Worm (Caenorhabditis elegans) whole organism, L1 larva: ENCODE results near the gene F53A9.9.
A peak's percentile ranks its signal among the peaks of the same experiment; 100 is the strongest.

Experiments used
- C04F5.9 ChIP-seq: sonication (generic microtip); optimal IDR thresholded peaks from 2 replicates; lab custom pipeline; 2016; ENCODE audit warnings: missing genetic modification characterization, missing compliant biosample characterization
- C16A3.4 ChIP-seq: fragments of 150-350 bp; optimal IDR thresholded peaks from 2 replicates; lab custom pipeline; 2014; ENCODE audit warnings: missing biosample characterization, missing genetic modification characterization
- C34B4.2 ChIP-seq: sonication (generic microtip); optimal IDR thresholded peaks from 2 replicates; lab custom pipeline; 2017; ENCODE audit warnings: mild to moderate bottlenecking, missing genetic modification characterization, missing compliant biosample characterization
- aha-1 ChIP-seq: fragments of 150-350 bp; optimal IDR thresholded peaks from 2 replicates; lab custom pipeline; 2014; ENCODE audit warnings: missing biosample characterization, missing genetic modification characterization
- ama-1 ChIP-seq: fragments of 150-350 bp; optimal IDR thresholded peaks from 2 replicates; lab custom pipeline; 2014
- blmp-1 ChIP-seq: fragments of 150-350 bp; optimal IDR thresholded peaks from 2 replicates; lab custom pipeline; 2014; ENCODE audit warnings: missing biosample characterization, missing genetic modification characterization
- ceh-63 ChIP-seq: fragments of 200-800 bp; sonication (Bioruptor generic); optimal IDR thresholded peaks from 2 replicates; lab custom pipeline; 2018; ENCODE audit warnings: mild to moderate bottlenecking, missing genetic modification characterization, missing compliant biosample characterization
- ceh-88 ChIP-seq: fragments of 200-800 bp; sonication (Bioruptor generic); IDR thresholded peaks from 2 replicates; pipeline ENCODE4 v1.3.6; 2022; ENCODE audit warnings: missing genetic modification characterization, missing compliant biosample characterization
- dpl-1 ChIP-seq, 3 experiments: fragments of 150-350 bp in 2 of 3; sonication (generic microtip) in 1 of 3; optimal IDR thresholded peaks; 2 replicates each; lab custom pipeline; 2014 to 2017; ENCODE audit warnings: missing biosample characterization in 3 of 3, missing genetic modification characterization in 3 of 3, missing genetic modification reagents in 3 of 3
- efl-1 ChIP-seq, 4 experiments: fragments of 150-350 bp; optimal IDR thresholded peaks in 3 of 4; peaks in 1 of 4; 1 replicate in 1 of 4; 2 replicates in 3 of 4; lab custom pipeline; 2014; ENCODE audit warnings: missing biosample characterization in 2 of 4, missing genetic modification characterization in 2 of 4, missing genetic modification reagents in 2 of 4
- efl-3 ChIP-seq: fragments of 200-800 bp; sonication (Bioruptor generic); optimal IDR thresholded peaks from 2 replicates; lab custom pipeline; 2018; ENCODE audit warnings: mild to moderate bottlenecking, missing genetic modification characterization, missing compliant biosample characterization
- egl-13 ChIP-seq: sonication (generic microtip); optimal IDR thresholded peaks from 2 replicates; lab custom pipeline; 2016; ENCODE audit warnings: missing genotype, missing genetic modification reagents, missing genetic modification characterization, missing compliant biosample characterization
- elt-3 ChIP-seq, 6 experiments: fragments of 150-350 bp in 1 of 6; sonication (generic microtip); optimal IDR thresholded peaks; 2 replicates each; lab custom pipeline; 2017 to 2018; ENCODE audit warnings: missing biosample characterization in 6 of 6, missing genetic modification characterization in 6 of 6, inconsistent platforms in 1 of 6
- fkh-10 ChIP-seq: sonication (generic microtip); optimal IDR thresholded peaks from 2 replicates; lab custom pipeline; 2017; ENCODE audit warnings: missing biosample characterization, missing genetic modification reagents, missing genetic modification characterization
- fkh-8 ChIP-seq: sonication (generic microtip); optimal IDR thresholded peaks from 2 replicates; lab custom pipeline; 2016; ENCODE audit warnings: mild to moderate bottlenecking, missing genetic modification characterization, missing compliant biosample characterization
- hpl-2 ChIP-seq: fragments of 150-350 bp; optimal IDR thresholded peaks from 2 replicates; lab custom pipeline; 2014; ENCODE audit warnings: missing biosample characterization, missing genetic modification reagents, missing genetic modification characterization
- lin-14 ChIP-seq: fragments of 200-800 bp; sonication (Bioruptor generic); optimal IDR thresholded peaks from 2 replicates; lab custom pipeline; 2018; ENCODE audit warnings: mild to moderate bottlenecking, missing genetic modification characterization, moderate library complexity, missing compliant biosample characterization
- lin-15B ChIP-seq: fragments of 150-350 bp; sonication (generic microtip); optimal IDR thresholded peaks from 3 replicates; lab custom pipeline; 2014; ENCODE audit warnings: missing biosample characterization, missing genetic modification characterization
- lin-35 ChIP-seq, 2 experiments: fragments of 150-350 bp; optimal IDR thresholded peaks; 2 replicates each; lab custom pipeline; 2014; ENCODE audit warnings: missing biosample characterization in 2 of 2, missing genetic modification characterization in 2 of 2, missing genetic modification reagents in 2 of 2
- lin-39 ChIP-seq: fragments of 150-350 bp; optimal IDR thresholded peaks from 2 replicates; lab custom pipeline; 2014; ENCODE audit warnings: missing biosample characterization, missing genetic modification reagents, missing genetic modification characterization
- lsy-2 ChIP-seq, 2 experiments: fragments of 150-350 bp; optimal IDR thresholded peaks; 2 replicates each; lab custom pipeline; 2014; ENCODE audit warnings: missing biosample characterization in 2 of 2, missing genetic modification characterization in 2 of 2
- mdl-1 ChIP-seq, 2 experiments: fragments of 150-350 bp; optimal IDR thresholded peaks; 2 replicates each; lab custom pipeline; 2014 to 2017; ENCODE audit warnings: missing biosample characterization in 2 of 2, missing genetic modification characterization in 2 of 2, inconsistent platforms in 1 of 2
- mep-1 ChIP-seq: fragments of 150-350 bp; optimal IDR thresholded peaks from 2 replicates; lab custom pipeline; 2014; ENCODE audit warnings: missing biosample characterization, missing genetic modification characterization
- nhr-12 ChIP-seq: sonication (generic microtip); optimal IDR thresholded peaks from 2 replicates; lab custom pipeline; 2017; ENCODE audit warnings: missing biosample characterization, missing genetic modification characterization
- nhr-19 ChIP-seq: fragments of 200-800 bp; sonication (Bioruptor generic); conservative IDR thresholded peaks from 2 replicates; pipeline ENCODE4 v1.3.6; 2022; ENCODE audit warnings: missing genetic modification characterization, missing compliant biosample characterization
- nhr-20 ChIP-seq: sonication (generic microtip); optimal IDR thresholded peaks from 2 replicates; lab custom pipeline; 2016; ENCODE audit warnings: mild to moderate bottlenecking, missing genetic modification characterization, missing compliant biosample characterization
- nhr-71 ChIP-seq: sonication (generic microtip); optimal IDR thresholded peaks from 2 replicates; lab custom pipeline; 2016; ENCODE audit warnings: mild to moderate bottlenecking, missing genetic modification characterization, moderate library complexity, missing compliant biosample characterization
- nhr-85 ChIP-seq: sonication (generic microtip); peaks from one replicate; lab custom pipeline; 2016; ENCODE audit warnings: missing genetic modification characterization, inconsistent platforms, missing compliant biosample characterization
- nhr-90 ChIP-seq: sonication (generic microtip); optimal IDR thresholded peaks from 2 replicates; lab custom pipeline; 2016; ENCODE audit warnings: mild to moderate bottlenecking, missing genetic modification characterization, missing compliant biosample characterization; ENCODE audit not compliant: poor library complexity
- rnt-1 ChIP-seq: sonication (generic microtip); optimal IDR thresholded peaks from 2 replicates; lab custom pipeline; 2016; ENCODE audit warnings: mild to moderate bottlenecking, missing genetic modification characterization, moderate library complexity, missing compliant biosample characterization
- snpc-4 ChIP-seq: fragments of 150-350 bp; optimal IDR thresholded peaks from 2 replicates; lab custom pipeline; 2014; ENCODE audit warnings: missing biosample characterization, missing genetic modification characterization
- snu-23 ChIP-seq: sonication (generic microtip); optimal IDR thresholded peaks from 2 replicates; lab custom pipeline; 2016; ENCODE audit warnings: missing genetic modification characterization, missing compliant biosample characterization
- sox-4 ChIP-seq: sonication (generic microtip); optimal IDR thresholded peaks from 2 replicates; lab custom pipeline; 2016; ENCODE audit warnings: missing genetic modification characterization, missing compliant biosample characterization
- swsn-7 ChIP-seq: sonication (generic microtip); optimal IDR thresholded peaks from 2 replicates; lab custom pipeline; 2016; ENCODE audit warnings: missing genetic modification characterization, missing compliant biosample characterization
- tbx-2 ChIP-seq: sonication (generic microtip); optimal IDR thresholded peaks from 2 replicates; lab custom pipeline; 2016; ENCODE audit warnings: missing genetic modification characterization, missing compliant biosample characterization
- tlp-1 ChIP-seq: fragments of 150-350 bp; optimal IDR thresholded peaks from 2 replicates; lab custom pipeline; 2014; ENCODE audit warnings: missing biosample characterization, missing genetic modification characterization
- unc-30 ChIP-seq: sonication (generic microtip); optimal IDR thresholded peaks from 2 replicates; lab custom pipeline; 2017; ENCODE audit warnings: missing biosample characterization, missing genetic modification characterization
- vab-15 ChIP-seq: sonication (generic microtip); optimal IDR thresholded peaks from 2 replicates; lab custom pipeline; 2017; ENCODE audit warnings: missing genotype, mild to moderate bottlenecking, missing genetic modification characterization, missing compliant biosample characterization
- ztf-4 ChIP-seq: fragments of 150-350 bp; optimal IDR thresholded peaks from 2 replicates; lab custom pipeline; 2014; ENCODE audit warnings: missing biosample characterization, missing genetic modification characterization

The F53A9.9 gene

ce11 chrX:8754285-8754795 lies 33.8 kb upstream of the F53A9.9 start:
- TF ChIP-seq lin-35 (GFP tag; optimal IDR thresholded peaks at IDR 0.05; lab: Kevin White, UChicago): peak in 1 of 2 experiments; percentile 21
- TF ChIP-seq blmp-1: peak; percentile 40
- no peak for TF ChIP-seq fkh-8 (tag; lab: Kevin White, UChicago)
- TF ChIP-seq ceh-88 (GFP tag; lab: Robert Waterston, UW): no peak
- peak in 2 of 6 experiments; percentile 48 to 88 for TF ChIP-seq elt-3 (tag; optimal IDR thresholded peaks at IDR 0.05; lab: Kevin White, UChicago)
- TF ChIP-seq lin-15B (tag; lab: Kevin White, UChicago): no peak
- TF ChIP-seq dpl-1 (GFP tag; optimal IDR thresholded peaks at IDR 0.05; lab: Kevin White, UChicago): no peak
- TF ChIP-seq rnt-1: no peak
- peak; percentile 14 for TF ChIP-seq snu-23
- TF ChIP-seq tlp-1 (tag; lab: Kevin White, UChicago): no peak
- TF ChIP-seq lin-14 (GFP tag; lab: Kevin White, UChicago): peak; percentile 51
- TF ChIP-seq sox-4 (tag; lab: Kevin White, UChicago): no peak
- peak; percentile 62 for TF ChIP-seq nhr-20 (tag; lab: Kevin White, UChicago)
- TF ChIP-seq lsy-2 (tag; optimal IDR thresholded peaks at IDR 0.05; lab: Kevin White, UChicago): peak in 1 of 2 experiments; percentile 56
- TF ChIP-seq nhr-71: peak; percentile 32
- no peak for TF ChIP-seq mdl-1 (tag; optimal IDR thresholded peaks at IDR 0.05; lab: Kevin White, UChicago)
- no peak for TF ChIP-seq vab-15 (tag; lab: Kevin White, UChicago)
- TF ChIP-seq swsn-7: no peak
- no peak for TF ChIP-seq C04F5.9 (tag; lab: Kevin White, UChicago)
- no peak for TF ChIP-seq unc-30 (tag; lab: Kevin White, UChicago)
- no peak for TF ChIP-seq efl-1 (optimal IDR thresholded peaks at IDR 0.05; lab: Kevin White, UChicago)
- peak in 1 of 2 experiments; percentile 71 for TF ChIP-seq efl-1 (GFP tag; optimal IDR thresholded peaks at IDR 0.05 in 1 of 2; lab: Kevin White, UChicago)
- no peak for TF ChIP-seq C34B4.2

DNA sequence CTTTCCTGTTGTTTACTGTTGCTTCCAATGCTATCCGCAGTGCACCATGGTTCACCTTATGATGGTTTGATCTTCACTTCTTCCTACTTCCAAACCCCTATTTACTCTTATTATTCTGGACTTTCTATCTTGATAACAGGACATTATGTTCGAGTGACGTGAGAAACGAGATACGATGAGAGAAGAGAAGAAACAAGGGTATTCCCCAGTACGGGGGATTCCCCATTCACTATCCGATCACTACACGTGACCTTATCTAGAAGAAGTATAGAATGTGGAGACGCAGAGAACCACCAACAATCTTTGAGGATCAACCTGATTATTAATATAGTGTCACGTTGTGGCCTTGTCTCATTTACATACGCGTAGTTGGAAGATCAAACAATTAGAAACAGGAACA lies 32.0 kb upstream of the F53A9.9 start:
- peak; percentile 60 for TF ChIP-seq nhr-20 (tag; lab: Kevin White, UChicago)
- no peak for TF ChIP-seq snpc-4
- TF ChIP-seq nhr-71: peak; percentile 58
- TF ChIP-seq blmp-1: peak; percentile 89
- TF ChIP-seq lsy-2 (tag; optimal IDR thresholded peaks at IDR 0.05; lab: Kevin White, UChicago): peak in 1 of 2 experiments; percentile 27
- TF ChIP-seq nhr-85 (tag; lab: Kevin White, UChicago): peak; percentile 90
- TF ChIP-seq efl-1 (optimal IDR thresholded peaks at IDR 0.05; lab: Kevin White, UChicago): no peak
- TF ChIP-seq efl-1 (GFP tag; optimal IDR thresholded peaks at IDR 0.05 in 1 of 2; lab: Kevin White, UChicago): no peak
- TF ChIP-seq fkh-8 (tag; lab: Kevin White, UChicago): no peak
- TF ChIP-seq lin-39 (tag; lab: Kevin White, UChicago): no peak
- peak in 1 of 2 experiments; percentile 19 for TF ChIP-seq lin-35 (GFP tag; optimal IDR thresholded peaks at IDR 0.05; lab: Kevin White, UChicago)
- TF ChIP-seq nhr-19 (GFP tag; lab: Robert Waterston, UW): peak; percentile 25
- TF ChIP-seq nhr-12: no peak
- no peak for TF ChIP-seq egl-13 (tag; lab: Kevin White, UChicago)
- TF ChIP-seq fkh-10 (GFP tag; lab: Kevin White, UChicago): no peak
- TF ChIP-seq aha-1 (tag; lab: Kevin White, UChicago): no peak
- TF ChIP-seq efl-3 (GFP tag; lab: Kevin White, UChicago): no peak
- TF ChIP-seq mep-1 (tag; lab: Kevin White, UChicago): peak; percentile 4
- peak; percentile 13 for TF ChIP-seq tbx-2 (tag; lab: Kevin White, UChicago)
- peak in 1 of 2 experiments; percentile 61 for TF ChIP-seq mdl-1 (tag; optimal IDR thresholded peaks at IDR 0.05; lab: Kevin White, UChicago)
- no peak for TF ChIP-seq ceh-63 (GFP tag; lab: Kevin White, UChicago)
- TF ChIP-seq nhr-90 (tag; lab: Kevin White, UChicago): peak; percentile 20
- no peak for TF ChIP-seq lin-15B (tag; lab: Kevin White, UChicago)
- TF ChIP-seq snu-23: peak; percentile 36
- TF ChIP-seq C04F5.9 (tag; lab: Kevin White, UChicago): no peak
- peak; percentile 21 for TF ChIP-seq C16A3.4
- no peak for TF ChIP-seq unc-30 (tag; lab: Kevin White, UChicago)
- no peak for TF ChIP-seq hpl-2 (GFP tag; lab: Kevin White, UChicago)
- TF ChIP-seq ztf-4 (tag; lab: Kevin White, UChicago): peak; percentile 11
- peak in 3 of 6 experiments; percentile 13 to 93 (median 75) for TF ChIP-seq elt-3 (tag; optimal IDR thresholded peaks at IDR 0.05; lab: Kevin White, UChicago)
- no peak for TF ChIP-seq ama-1 (lab: Kevin White, UChicago)
- TF ChIP-seq lin-14 (GFP tag; lab: Kevin White, UChicago): peak; percentile 52
